Fruit fly (Drosophila melanogaster) whole organism, embryonic: Measurements from ENCODE around the gene CSN1b.

Experiments used
- Ada2b ChIP-seq: fragments of 200-800 bp; sonication (Bioruptor generic); IDR thresholded peaks from 2 replicates; pipeline ENCODE4 v1.3.6; 2022; ENCODE audit warnings: missing biosample characterization, missing genetic modification characterization
- CG10366 ChIP-seq: fragments of 200-800 bp; sonication (Bioruptor generic); IDR thresholded peaks from 2 replicates; pipeline ENCODE4 v1.3.6; 2022; ENCODE audit warnings: missing biosample characterization, missing genetic modification characterization
- CG11398 ChIP-seq: fragments of 200-800 bp; sonication (Bioruptor generic); optimal IDR thresholded peaks from 2 replicates; lab custom pipeline; 2016; ENCODE audit warnings: missing biosample characterization, missing genetic modification characterization
- CG11723 ChIP-seq: fragments of 200-800 bp; sonication (Bioruptor generic); optimal IDR thresholded peaks from 2 replicates; lab custom pipeline; 2017; ENCODE audit warnings: missing biosample characterization, mild to moderate bottlenecking, missing genetic modification characterization
- CG1233 ChIP-seq: fragments of 200-800 bp; sonication (Bioruptor generic); optimal IDR thresholded peaks from 4 replicates; lab custom pipeline; 2018; ENCODE audit warnings: missing biosample characterization, mild to moderate bottlenecking, missing genetic modification characterization
- CG1792 ChIP-seq: fragments of 200-800 bp; sonication (Bioruptor generic); optimal IDR thresholded peaks from 2 replicates; lab custom pipeline; 2016; ENCODE audit warnings: missing biosample characterization, missing genetic modification characterization
- CG18599 ChIP-seq: fragments of 200-800 bp; sonication (Bioruptor generic); optimal IDR thresholded peaks from 3 replicates; lab custom pipeline; 2017; ENCODE audit warnings: missing biosample characterization, missing genetic modification characterization, mild to moderate bottlenecking, moderate library complexity, missing genetic modification reagents
- CG18764 ChIP-seq: fragments of 200-800 bp; sonication (Bioruptor generic); optimal IDR thresholded peaks from 3 replicates; lab custom pipeline; 2016; ENCODE audit warnings: missing biosample characterization, missing genetic modification characterization
- CG2202 ChIP-seq: fragments of 200-800 bp; sonication (Bioruptor generic); optimal IDR thresholded peaks from 2 replicates; lab custom pipeline; 2018; ENCODE audit warnings: missing biosample characterization, mild to moderate bottlenecking, missing genetic modification characterization
- CG33213 ChIP-seq: fragments of 200-800 bp; sonication (Bioruptor generic); optimal IDR thresholded peaks from 3 replicates; lab custom pipeline; 2016; ENCODE audit warnings: missing biosample characterization, missing genetic modification characterization
- CG33557 ChIP-seq: fragments of 200-800 bp; sonication (Bioruptor generic); optimal IDR thresholded peaks from 2 replicates; lab custom pipeline; 2019; ENCODE audit warnings: missing biosample characterization, mild to moderate bottlenecking, missing genetic modification characterization, moderate library complexity
- CG4404 ChIP-seq: fragments of 200-800 bp; sonication (Bioruptor generic); IDR thresholded peaks from 2 replicates; pipeline ENCODE4 v1.3.6; 2022; ENCODE audit warnings: missing biosample characterization, missing genetic modification characterization
- CG8765 ChIP-seq: fragments of 200-800 bp; sonication (Bioruptor generic); IDR thresholded peaks from 2 replicates; pipeline ENCODE4 v1.3.6; 2022; ENCODE audit warnings: missing biosample characterization, missing genetic modification characterization
- CG9817 ChIP-seq: fragments of 200-800 bp; sonication (Bioruptor generic); optimal IDR thresholded peaks from 2 replicates; lab custom pipeline; 2018; ENCODE audit warnings: missing biosample characterization, mild to moderate bottlenecking, missing genetic modification characterization, moderate library complexity
- Camta ChIP-seq: fragments of 200-800 bp; sonication (Bioruptor generic); optimal IDR thresholded peaks from 2 replicates; lab custom pipeline; 2016; ENCODE audit warnings: missing biosample characterization, missing genetic modification characterization
- Dek ChIP-seq: fragments of 200-800 bp; sonication (Bioruptor generic); optimal IDR thresholded peaks from 3 replicates; lab custom pipeline; 2019; ENCODE audit warnings: missing biosample characterization, mild to moderate bottlenecking, missing genetic modification characterization, moderate library complexity
- Dfd ChIP-seq, 2 experiments: fragments of >200 bp; optimal IDR thresholded peaks; 2 replicates each; lab custom pipeline; 2017; ENCODE audit warnings: missing biosample characterization in 2 of 2, missing genetic modification characterization in 2 of 2
- GATAe ChIP-seq: fragments of 200-800 bp; sonication (Bioruptor generic); conservative IDR thresholded peaks from 2 replicates; pipeline ENCODE4 v1.3.6; 2022; ENCODE audit warnings: missing biosample characterization, missing genetic modification characterization
- H2.0 ChIP-seq: fragments of 200-800 bp; sonication (Bioruptor generic); IDR thresholded peaks from 2 replicates; pipeline ENCODE4 v1.3.6; 2022; ENCODE audit warnings: missing biosample characterization, missing genetic modification characterization
- Hmr ChIP-seq: fragments of 200-800 bp; sonication (Bioruptor generic); optimal IDR thresholded peaks from 3 replicates; lab custom pipeline; 2017; ENCODE audit warnings: mild to moderate bottlenecking, missing biosample characterization, missing genetic modification reagents, missing genetic modification characterization
- Hmx ChIP-seq: fragments of 200-800 bp; sonication (Bioruptor generic); optimal IDR thresholded peaks from 2 replicates; lab custom pipeline; 2016; ENCODE audit warnings: missing biosample characterization, missing genetic modification characterization
- Oaz ChIP-seq: fragments of 200-800 bp; sonication (Bioruptor generic); IDR thresholded peaks from 2 replicates; pipeline ENCODE4 v1.3.6; 2022; ENCODE audit warnings: missing biosample characterization, missing genetic modification characterization
- Scr ChIP-seq: fragments of 200-800 bp; sonication (Bioruptor generic); IDR thresholded peaks from 2 replicates; pipeline ENCODE4 v1.3.6; 2022; ENCODE audit warnings: missing biosample characterization, missing genetic modification characterization; ENCODE audit not compliant: partially characterized antibody
- Stat92E ChIP-seq, 3 experiments: fragments of >200 bp in 2 of 3; fragments of 200-800 bp in 1 of 3; sonication (Bioruptor generic) in 1 of 3; optimal IDR thresholded peaks; 2 replicates each; lab custom pipeline; 2017 to 2019; ENCODE audit warnings: missing biosample characterization in 3 of 3, missing genetic modification characterization in 3 of 3, mild to moderate bottlenecking in 1 of 3, moderate library complexity in 1 of 3
- Trl ChIP-seq, 3 experiments: fragments of >200 bp in 2 of 3; fragments of 200-800 bp in 1 of 3; sonication (Bioruptor generic) in 1 of 3; optimal IDR thresholded peaks; 2 replicates in 1 of 3; 3 replicates in 2 of 3; lab custom pipeline; 2016 to 2017; ENCODE audit warnings: missing biosample characterization in 1 of 3, missing genetic modification characterization in 1 of 3
- ato ChIP-seq: fragments of 200-800 bp; sonication (Bioruptor generic); IDR thresholded peaks from 2 replicates; pipeline ENCODE4 v1.3.6; 2022; ENCODE audit warnings: missing biosample characterization, missing genetic modification characterization; ENCODE audit not compliant: partially characterized antibody
- bsh ChIP-seq, 2 experiments: fragments of 200-800 bp; sonication (Bioruptor generic); optimal IDR thresholded peaks; 2 replicates each; lab custom pipeline; 2017 to 2018; ENCODE audit warnings: mild to moderate bottlenecking in 2 of 2, missing biosample characterization in 2 of 2, missing genetic modification characterization in 2 of 2, moderate library complexity in 1 of 2
- cg ChIP-seq: fragments of 200-800 bp; sonication (Bioruptor generic); optimal IDR thresholded peaks from 3 replicates; lab custom pipeline; 2019; ENCODE audit warnings: missing biosample characterization, mild to moderate bottlenecking, missing genetic modification characterization, moderate library complexity
- dmrt99B ChIP-seq: fragments of 200-800 bp; sonication (Bioruptor generic); optimal IDR thresholded peaks from 2 replicates; lab custom pipeline; 2018; ENCODE audit warnings: missing biosample characterization, mild to moderate bottlenecking, missing genetic modification characterization, moderate library complexity
- gcm ChIP-seq: fragments of 200-800 bp; sonication (Bioruptor generic); optimal IDR thresholded peaks from 2 replicates; lab custom pipeline; 2019; ENCODE audit warnings: missing biosample characterization, mild to moderate bottlenecking, missing genetic modification characterization, moderate library complexity
- hkb ChIP-seq, 2 experiments: fragments of 200-800 bp in 1 of 2; fragments of >200 bp in 1 of 2; sonication (Bioruptor generic) in 1 of 2; IDR thresholded peaks in 1 of 2; optimal IDR thresholded peaks in 1 of 2; 2 replicates each; pipeline versions ENCODE4 v1.3.6 to Lab custom; 2017 to 2022; ENCODE audit warnings: missing biosample characterization in 1 of 2, missing genetic modification characterization in 1 of 2
- kah ChIP-seq: fragments of 200-800 bp; sonication (Bioruptor generic); optimal IDR thresholded peaks from 2 replicates; lab custom pipeline; 2018; ENCODE audit warnings: missing biosample characterization, mild to moderate bottlenecking, missing genetic modification characterization
- knrl ChIP-seq: fragments of 200-800 bp; sonication (Bioruptor generic); IDR thresholded peaks from 3 replicates; pipeline ENCODE4 v1.3.6; 2022; ENCODE audit warnings: missing biosample characterization, missing genetic modification characterization; ENCODE audit not compliant: partially characterized antibody
- maf-S ChIP-seq: fragments of 200-800 bp; sonication (Bioruptor generic); optimal IDR thresholded peaks from 2 replicates; lab custom pipeline; 2016; ENCODE audit warnings: missing biosample characterization, missing genetic modification characterization
- mam ChIP-seq: fragments of 200-800 bp; sonication (Bioruptor generic); optimal IDR thresholded peaks from 3 replicates; lab custom pipeline; 2016; ENCODE audit warnings: missing biosample characterization, missing genetic modification characterization
- pb ChIP-seq: fragments of 200-800 bp; sonication (Bioruptor generic); optimal IDR thresholded peaks from 3 replicates; lab custom pipeline; 2016; ENCODE audit warnings: missing biosample characterization, missing genetic modification characterization
- phol ChIP-seq: fragments of 200-800 bp; sonication (Bioruptor generic); optimal IDR thresholded peaks from 3 replicates; lab custom pipeline; 2018; ENCODE audit warnings: missing biosample characterization, mild to moderate bottlenecking, missing genetic modification characterization, moderate library complexity
- pnt ChIP-seq: fragments of 200-800 bp; sonication (Bioruptor generic); optimal IDR thresholded peaks from 3 replicates; lab custom pipeline; 2016; ENCODE audit warnings: missing biosample characterization, missing genetic modification characterization
- prd ChIP-seq, 3 experiments: fragments of >200 bp in 2 of 3; fragments of 200-800 bp in 1 of 3; sonication (Bioruptor generic) in 1 of 3; optimal IDR thresholded peaks in 2 of 3; IDR thresholded peaks in 1 of 3; 2 replicates in 2 of 3; 3 replicates in 1 of 3; pipeline versions ENCODE4 v1.3.6 to Lab custom; 2017 to 2022; ENCODE audit warnings: missing biosample characterization in 1 of 3, missing genetic modification characterization in 1 of 3
- pros ChIP-seq: fragments of 200-800 bp; sonication (Bioruptor generic); optimal IDR thresholded peaks from 3 replicates; lab custom pipeline; 2019; ENCODE audit warnings: missing biosample characterization, mild to moderate bottlenecking, missing genetic modification characterization, moderate library complexity
- sisA ChIP-seq: fragments of 200-800 bp; sonication (Bioruptor generic); IDR thresholded peaks from 2 replicates; pipeline ENCODE4 v1.3.6; 2022; ENCODE audit warnings: missing biosample characterization, missing genetic modification characterization
- tap ChIP-seq: fragments of 200-800 bp; optimal IDR thresholded peaks from 3 replicates; lab custom pipeline; 2019; ENCODE audit warnings: missing biosample characterization, mild to moderate bottlenecking, missing genetic modification characterization, moderate library complexity
- tio ChIP-seq: fragments of 200-800 bp; sonication (Bioruptor generic); optimal IDR thresholded peaks from 2 replicates; lab custom pipeline; 2017; ENCODE audit warnings: missing biosample characterization, missing genetic modification characterization, inconsistent platforms
- toy ChIP-seq: fragments of 200-800 bp; sonication (Bioruptor generic); IDR thresholded peaks from 2 replicates; pipeline ENCODE4 v1.3.6; 2022; ENCODE audit warnings: missing biosample characterization, missing genetic modification characterization
- zen ChIP-seq: fragments of 200-800 bp; sonication (Bioruptor generic); optimal IDR thresholded peaks from 3 replicates; lab custom pipeline; 2018; ENCODE audit warnings: missing biosample characterization, mild to moderate bottlenecking, missing genetic modification characterization, moderate library complexity

Gene CSN1b

DNA sequence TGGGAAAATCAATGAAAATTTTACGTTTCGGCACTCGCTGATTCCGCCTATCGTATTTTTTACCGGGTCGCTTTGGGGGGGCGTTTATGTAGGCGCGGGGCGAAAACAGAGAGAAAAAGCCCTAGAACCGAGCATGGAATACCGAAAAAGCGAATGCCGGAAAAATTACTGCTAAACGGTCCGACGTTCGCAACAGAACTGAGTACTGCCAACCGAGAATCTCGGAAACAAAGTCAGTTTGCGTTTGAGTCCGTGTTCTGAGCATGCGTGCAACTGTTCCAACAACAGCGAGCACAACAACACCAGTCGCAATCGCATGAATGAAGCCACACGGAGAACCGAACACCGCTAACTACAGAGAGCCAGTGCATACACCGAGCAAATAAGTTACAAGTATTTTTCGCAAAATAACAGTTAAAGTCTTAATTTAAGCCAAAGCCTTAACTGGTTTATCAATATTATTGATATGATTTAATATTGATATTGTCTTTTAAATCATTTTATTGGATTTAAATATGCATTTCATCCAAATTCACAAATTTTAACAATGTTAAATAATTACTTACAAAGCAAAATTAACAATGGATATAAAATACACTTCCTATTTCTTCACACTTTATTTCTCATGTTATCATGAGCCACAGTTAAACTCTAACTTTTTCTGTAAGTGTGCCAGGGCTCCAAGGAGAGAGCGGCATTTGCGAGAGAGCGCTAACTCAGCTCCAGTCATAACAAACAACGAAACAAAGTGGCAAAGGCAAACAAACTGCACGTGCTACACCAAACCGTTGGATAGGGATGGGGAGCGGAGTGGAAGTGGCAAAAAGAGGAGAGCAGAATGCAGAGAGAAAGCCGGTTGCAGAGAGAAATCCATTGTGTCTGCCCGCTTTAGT, 14.2 kb downstream of the CSN1b start, which contains the start of gene CG3961 (continued):
- TF ChIP-seq tap = peak; percentile 97
- peak; percentile 93 for TF ChIP-seq Dek (tag; lab: Kevin White, UChicago)
- peak; percentile 55 for TF ChIP-seq CG33213 (GFP tag; lab: Kevin White, UChicago)
- peak; percentile 56 for TF ChIP-seq pros
- TF ChIP-seq cg (GFP tag; lab: Kevin White, UChicago) = no peak
- TF ChIP-seq knrl (GFP tag; lab: Robert Waterston, UW) = no peak
- peak; percentile 89 for TF ChIP-seq CG4404 (GFP tag; lab: Robert Waterston, UW)
- TF ChIP-seq phol (tag; lab: Kevin White, UChicago) = peak; percentile 99
- peak; percentile 82 for TF ChIP-seq mam (GFP tag; lab: Kevin White, UChicago)
- peak; percentile 97 for TF ChIP-seq CG11723 (GFP tag; lab: Kevin White, UChicago)
- TF ChIP-seq Trl (optimal IDR thresholded peaks at IDR 0.05; lab: Kevin White, UChicago) = peak; percentile 79 to 92
- peak; percentile 83 for TF ChIP-seq Trl (GFP tag; optimal IDR thresholded peaks at IDR 0.05; lab: Kevin White, UChicago)
- peak; percentile 66 for TF ChIP-seq GATAe (GFP tag; lab: Robert Waterston, UW)
- peak; percentile 94 for TF ChIP-seq zen (tag; lab: Kevin White, UChicago)
- peak; percentile 89 for TF ChIP-seq sisA (GFP tag; lab: Robert Waterston, UW)
- TF ChIP-seq toy (GFP tag; lab: Robert Waterston, UW) = peak; percentile 69; the same call in 1 of the 2 replicates
- peak; percentile 97 to 98 for TF ChIP-seq bsh (GFP tag; optimal IDR thresholded peaks at IDR 0.05; lab: Kevin White, UChicago)
- TF ChIP-seq Scr (GFP tag; lab: Robert Waterston, UW) = no peak
- peak; percentile 97 for TF ChIP-seq CG1233 (GFP tag; lab: Kevin White, UChicago)
- peak; percentile 55 for TF ChIP-seq pb (GFP tag; lab: Kevin White, UChicago)
- peak; percentile 94 for TF ChIP-seq kah (GFP tag; lab: Kevin White, UChicago)
- TF ChIP-seq Stat92E (GFP tag; optimal IDR thresholded peaks at IDR 0.05; lab: Kevin White, UChicago) = peak in 1 of 3 experiments; percentile 99
- TF ChIP-seq H2.0 (GFP tag; lab: Robert Waterston, UW) = peak; percentile 88
- TF ChIP-seq Camta (GFP tag; lab: Kevin White, UChicago) = peak; percentile 90
- peak; percentile 45; the same call in 1 of the 2 replicates for TF ChIP-seq CG8765 (GFP tag; lab: Robert Waterston, UW)
- TF ChIP-seq CG1792 (GFP tag; lab: Kevin White, UChicago) = peak; percentile 63
- TF ChIP-seq prd (optimal IDR thresholded peaks at IDR 0.05; lab: Kevin White, UChicago) = no peak
- peak; percentile 94 for TF ChIP-seq prd (GFP tag; IDR thresholded peaks at IDR 0.05; lab: Robert Waterston, UW)
- TF ChIP-seq Hmx (GFP tag; lab: Kevin White, UChicago) = peak; percentile 77
- TF ChIP-seq CG2202 (tag; lab: Kevin White, UChicago) = peak; percentile 98
- TF ChIP-seq Oaz = peak; percentile 86; the same call in 1 of the 2 replicates
- peak; percentile 79 for TF ChIP-seq maf-S (GFP tag; lab: Kevin White, UChicago)
- peak; percentile 91 for TF ChIP-seq CG9817 (tag; lab: Kevin White, UChicago)
- peak; percentile 98 for TF ChIP-seq CG33557 (GFP tag; lab: Kevin White, UChicago)
- TF ChIP-seq ato (GFP tag; lab: Robert Waterston, UW) = no peak; the same call in 1 of the 2 replicates
- TF ChIP-seq CG10366 (GFP tag; lab: Robert Waterston, UW) = peak; percentile 88
- TF ChIP-seq gcm = peak; percentile 99
- TF ChIP-seq hkb (optimal IDR thresholded peaks at IDR 0.05; lab: Kevin White, UChicago) = no peak
- peak; percentile 94 for TF ChIP-seq hkb (GFP tag; IDR thresholded peaks at IDR 0.05; lab: Robert Waterston, UW)
- TF ChIP-seq Ada2b (GFP tag; lab: Robert Waterston, UW) = peak; percentile 80
- TF ChIP-seq dmrt99B (tag; lab: Kevin White, UChicago) = peak; percentile 99
- TF ChIP-seq Hmr (GFP tag; lab: Kevin White, UChicago) = peak; percentile 98
- peak; percentile 93 for TF ChIP-seq CG18599
- TF ChIP-seq CG18764 (GFP tag; lab: Kevin White, UChicago) = peak; percentile 93
- TF ChIP-seq CG11398 (GFP tag; lab: Kevin White, UChicago) = peak; percentile 73
- peak; percentile 99 for TF ChIP-seq tio (GFP tag; lab: Kevin White, UChicago)
- TF ChIP-seq Dfd (GFP tag; optimal IDR thresholded peaks at IDR 0.05; lab: Kevin White, UChicago) = peak in 1 of 2 experiments; percentile 85
- TF ChIP-seq pnt = peak; percentile 83
